Worm (Caenorhabditis elegans): ENCODE measurements around the gene ins-12.
"Not testable (repeated sequence)": the region's sequence is repeated elsewhere in the genome, so short reads cannot be mapped to it uniquely, and the experiment has no call there.

ins-12 gene

ce11 chrII:5554317-5554716 lies at the start of gene ins-12:
Gene ins-12, plus strand, starts transcription at chrII:5554617.
- TF ChIP-seq unc-62 (GFP tag; optimal IDR thresholded peaks at IDR 0.05): no peak

ce11 chrII:5505820-5506287 lies 48.6 kb upstream of the ins-12 start, which contains the start of gene npp-24:
Gene npp-24, plus strand, starts transcription at chrII:5505870.
- no peak for TF ChIP-seq unc-62 (GFP tag; optimal IDR thresholded peaks at IDR 0.05)

DNA sequence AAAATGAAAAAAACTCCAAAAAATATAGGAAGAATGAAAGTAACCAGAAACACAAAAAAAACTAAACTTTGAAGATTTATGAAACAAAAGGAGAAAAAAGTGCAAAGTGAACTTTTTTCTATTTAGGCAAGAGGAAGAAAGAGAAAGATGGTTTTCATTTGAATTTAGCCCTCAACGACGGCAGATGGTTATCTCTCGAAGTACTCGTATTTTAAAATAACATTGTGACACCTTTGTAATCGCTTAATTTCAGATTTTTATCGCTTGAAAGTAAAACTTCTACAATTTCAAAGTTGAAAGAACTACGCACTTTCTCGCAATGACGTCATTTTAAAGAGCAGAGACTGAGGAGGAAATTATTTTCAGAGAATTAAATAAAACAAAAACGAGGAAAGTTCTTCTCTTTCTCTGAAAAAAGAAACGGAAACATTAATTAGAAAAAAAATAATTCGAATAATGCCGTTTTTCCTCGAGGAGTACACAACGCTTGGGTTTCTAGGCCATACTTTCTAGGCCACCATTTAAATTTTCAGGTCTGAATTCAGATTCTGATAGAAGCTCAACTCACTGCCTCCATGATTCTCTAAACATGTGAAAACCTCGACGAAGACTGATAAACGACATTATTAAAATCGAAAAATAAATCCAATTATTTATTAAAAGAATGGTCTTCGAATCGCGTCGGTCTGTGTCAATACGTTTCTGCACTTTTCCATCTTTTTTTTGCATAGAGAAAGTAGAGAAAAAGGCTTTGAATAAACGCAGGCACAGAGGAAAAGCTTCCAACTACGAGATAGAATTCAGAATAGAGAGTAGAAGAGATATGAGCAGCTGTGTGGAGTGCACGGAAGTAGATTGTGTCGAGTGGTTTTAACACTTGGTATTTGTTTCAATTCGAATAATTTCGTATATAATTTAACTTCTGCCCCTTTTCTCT lies 42.7 kb upstream of the ins-12 start:
- TF ChIP-seq unc-62 (GFP tag; optimal IDR thresholded peaks at IDR 0.05): no peak

- TF ChIP-seq unc-62 (GFP tag; optimal IDR thresholded peaks at IDR 0.05): no peak
Observed at ce11 chrII:5512473-5513097, 41.8 kb upstream of the ins-12 start.

DNA sequence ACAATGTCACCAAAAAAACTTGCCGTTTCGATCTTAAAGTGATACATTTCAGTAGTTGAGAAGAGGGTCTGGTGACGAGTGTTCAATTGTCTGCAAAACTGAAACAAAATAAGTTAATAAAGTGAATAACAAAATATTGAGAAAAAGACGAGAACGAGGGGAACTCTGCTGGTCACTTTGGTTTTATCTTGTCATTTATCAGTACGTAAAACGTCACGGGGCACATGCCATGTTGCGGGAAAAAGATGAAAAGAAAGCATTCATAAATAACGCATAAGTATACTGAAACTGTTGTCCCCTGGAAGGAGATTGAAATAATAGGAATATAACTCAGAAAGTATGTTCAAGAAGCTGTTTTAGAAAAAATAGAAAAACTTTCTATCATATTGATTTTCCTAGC lies 39.6 kb upstream of the ins-12 start, which contains the start of gene sahd-1:
Gene sahd-1, minus strand, starts transcription at position 100 of the 400 bp plus-strand sequence.
- no peak for TF ChIP-seq unc-62 (GFP tag; optimal IDR thresholded peaks at IDR 0.05)

DNA sequence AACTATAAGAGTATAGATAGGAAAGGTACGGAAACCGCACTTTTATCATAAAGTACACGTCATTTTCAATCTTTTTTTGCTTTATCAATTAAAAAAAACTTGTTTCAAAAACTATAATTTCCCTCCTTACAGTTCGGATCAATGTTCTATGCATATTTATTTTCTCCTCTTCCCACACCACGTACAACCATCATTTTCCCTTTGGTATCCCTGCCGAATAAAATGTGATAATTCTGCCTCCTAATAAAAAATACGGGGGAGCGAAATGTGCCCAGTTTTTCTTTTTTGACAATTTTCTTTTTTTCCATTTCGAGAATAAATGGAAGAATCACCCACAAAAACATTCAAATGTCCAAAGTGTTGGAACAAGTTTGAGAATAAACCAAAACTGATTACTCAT lies 38.9 kb upstream of the ins-12 start, which contains the start of gene ZK177.3:
Gene ZK177.3, plus strand, starts transcription at position 301 of the 400 bp plus-strand sequence.
- no peak for TF ChIP-seq unc-62 (GFP tag; optimal IDR thresholded peaks at IDR 0.05)

ce11 chrII:5517643-5518042 lies 36.8 kb upstream of the ins-12 start, which contains the start of gene ZK177.9:
Gene ZK177.9, minus strand, starts transcription at chrII:5517743.
- TF ChIP-seq unc-62 (GFP tag; optimal IDR thresholded peaks at IDR 0.05): no peak

DNA sequence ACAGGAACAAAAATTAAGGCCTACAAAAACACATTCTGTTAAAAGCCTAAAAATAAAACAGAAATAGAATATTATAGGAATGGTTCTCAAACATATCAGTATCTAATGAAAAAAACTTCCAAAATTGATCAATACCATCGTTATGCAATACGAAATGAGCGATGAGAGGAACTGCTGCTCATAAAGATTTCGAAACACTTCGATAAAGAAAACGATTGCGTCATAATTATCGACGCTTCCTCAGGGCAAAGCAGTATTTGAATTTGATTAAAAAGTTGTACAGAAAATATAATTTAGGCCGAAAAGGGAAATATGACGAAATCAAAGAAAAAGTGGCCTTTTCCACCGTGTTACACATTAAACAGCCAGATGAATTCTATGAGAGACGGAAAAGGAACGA lies 36.4 kb upstream of the ins-12 start:
- TF ChIP-seq unc-62 (GFP tag; optimal IDR thresholded peaks at IDR 0.05): no peak

- no peak for TF ChIP-seq unc-62 (GFP tag; optimal IDR thresholded peaks at IDR 0.05)
Observed at ce11 chrII:5518910-5519309, 35.5 kb upstream of the ins-12 start, which contains the start of gene ZK177.2. Gene ZK177.2, plus strand, starts transcription at chrII:5519210.

- no peak for TF ChIP-seq unc-62 (GFP tag; optimal IDR thresholded peaks at IDR 0.05)
Observed at ce11 chrII:5521411-5521810, 33.0 kb upstream of the ins-12 start, which contains the start of gene ZK177.12. Gene ZK177.12, plus strand, starts transcription at chrII:5521711.

DNA sequence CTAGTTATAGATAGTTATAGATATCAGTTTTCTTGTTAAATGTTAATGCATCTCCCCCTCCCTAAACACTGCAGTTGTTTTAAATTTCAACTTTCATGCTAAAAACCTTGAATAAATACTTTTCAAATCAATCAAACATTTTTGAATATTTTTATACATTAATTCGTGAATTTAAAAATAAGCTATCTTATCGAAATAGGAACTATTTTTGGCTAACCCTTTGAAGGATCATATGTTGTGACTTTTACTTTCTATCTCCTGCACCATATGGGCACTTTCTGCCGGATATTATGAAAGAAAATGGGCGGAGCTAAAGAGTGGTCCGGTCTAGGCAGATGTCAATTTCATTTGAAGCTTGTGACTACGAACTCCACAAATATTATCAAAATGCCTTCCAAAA lies 31.8 kb upstream of the ins-12 start, which contains the start of gene ZK177.11:
Gene ZK177.11, plus strand, starts transcription at position 301 of the 400 bp plus-strand sequence.
- no peak for TF ChIP-seq unc-62 (GFP tag; optimal IDR thresholded peaks at IDR 0.05)

- TF ChIP-seq unc-62 (GFP tag; optimal IDR thresholded peaks at IDR 0.05): no peak
Observed at ce11 chrII:5525297-5525696, 29.1 kb upstream of the ins-12 start, which contains the start of gene tbx-35. Gene tbx-35, minus strand, starts transcription at chrII:5525397.

ce11 chrII:5527841-5528240 lies 26.6 kb upstream of the ins-12 start, which contains the start of gene ZK177.1:
Gene ZK177.1, plus strand, starts transcription at chrII:5528141.
- no peak for TF ChIP-seq unc-62 (GFP tag; optimal IDR thresholded peaks at IDR 0.05)

DNA sequence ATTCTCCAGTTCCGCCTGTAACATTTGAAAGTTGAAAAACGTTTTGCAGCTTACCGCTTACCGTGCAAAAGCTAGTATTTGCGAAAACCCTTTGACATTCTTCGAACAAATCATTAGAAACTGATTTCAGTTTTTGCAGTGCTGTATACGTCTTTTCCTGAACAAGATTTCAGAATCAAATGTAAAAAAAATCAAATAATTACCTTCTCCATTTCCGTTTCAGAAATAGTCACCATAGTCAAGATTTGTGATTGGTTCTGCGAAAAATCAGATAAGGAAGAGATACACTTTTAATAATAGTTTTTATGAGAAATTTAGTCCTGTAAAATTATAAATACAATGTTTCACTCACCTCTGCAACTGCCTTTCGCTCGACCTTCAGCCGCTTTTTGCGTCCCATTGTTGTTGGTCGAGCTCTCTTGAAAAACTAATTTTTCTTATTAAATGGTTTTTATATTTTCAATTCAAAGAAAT lies 22.5 kb upstream of the ins-12 start, which contains the start of gene C17C3.9:
Gene C17C3.9, minus strand, starts transcription at position 424 of the 474 bp plus-strand sequence.
- TF ChIP-seq unc-62 (GFP tag; optimal IDR thresholded peaks at IDR 0.05): no peak

DNA sequence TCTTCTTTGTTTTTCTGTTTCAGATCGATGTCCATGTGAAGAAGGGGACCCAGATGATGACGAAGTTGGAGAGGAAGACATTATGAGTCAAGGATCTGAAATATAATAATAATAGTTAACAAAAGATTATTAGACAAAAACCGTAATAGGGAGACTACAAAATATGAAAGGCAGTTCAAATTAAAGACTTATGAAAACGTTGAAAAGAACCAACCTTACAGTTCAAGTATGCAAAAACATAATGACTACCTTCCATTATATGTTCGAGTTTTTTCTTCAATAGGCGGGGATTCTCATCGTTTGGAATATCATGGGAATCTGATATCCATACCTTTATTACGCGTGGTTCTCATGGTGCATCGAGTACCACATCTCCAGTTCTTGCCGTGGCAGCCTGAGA lies 20.8 kb upstream of the ins-12 start, which contains the start of gene hlh-26:
Gene hlh-26, minus strand, starts transcription at position 101 of the 400 bp plus-strand sequence.
- TF ChIP-seq unc-62 (GFP tag; optimal IDR thresholded peaks at IDR 0.05): no peak

DNA sequence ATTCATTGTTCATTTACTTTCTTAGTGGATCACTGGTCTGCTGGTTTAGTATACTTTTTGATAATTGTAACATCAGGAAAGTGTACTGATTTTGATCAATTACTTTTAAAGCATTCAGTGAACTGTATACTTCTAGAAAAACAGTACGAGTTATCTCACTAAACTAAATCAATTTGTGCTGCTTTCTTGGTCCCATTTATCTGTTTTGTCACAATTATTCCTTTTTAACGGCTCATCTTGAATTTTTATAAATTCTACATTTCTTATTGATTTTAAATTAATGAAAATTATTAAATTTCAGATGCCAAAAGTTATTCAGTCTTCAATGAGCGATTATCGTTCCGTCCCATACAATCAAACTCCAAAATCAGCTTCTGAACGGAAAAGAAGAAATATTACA lies 19.5 kb upstream of the ins-12 start, which contains the start of gene hlh-25:
Gene hlh-25, plus strand, starts transcription at position 301 of the 400 bp plus-strand sequence.
- not testable (repeated sequence) for TF ChIP-seq unc-62 (GFP tag; optimal IDR thresholded peaks at IDR 0.05)

Data from whole organism, dauer.